Worm (Caenorhabditis elegans) whole organism, L4 larva: ENCODE data around the gene lin-66.
"Not testable (repeated sequence)": the region's sequence is repeated elsewhere in the genome, so short reads cannot be mapped to it uniquely, and the experiment has no call there.

Experiments used
- D1046.2 ChIP-seq: fragments of 200-800 bp; sonication (Bioruptor generic); IDR thresholded peaks from 2 replicates; pipeline ENCODE4 v1.3.6; 2022; ENCODE audit warnings: missing genetic modification characterization, missing compliant biosample characterization
- F26F4.8 ChIP-seq: fragments of 200-800 bp; sonication (Bioruptor generic); conservative IDR thresholded peaks from 2 replicates; pipeline ENCODE4 v1.3.6; 2022; ENCODE audit warnings: missing genetic modification characterization, missing compliant biosample characterization
- F37D6.2 ChIP-seq: sonication (generic microtip); optimal IDR thresholded peaks from 2 replicates; lab custom pipeline; 2016; ENCODE audit warnings: mild to moderate bottlenecking, missing genetic modification characterization, missing compliant biosample characterization
- F44E2.7 ChIP-seq: fragments of 200-800 bp; sonication (Bioruptor generic); IDR thresholded peaks from 2 replicates; pipeline ENCODE4 v2.1.2; 2022; ENCODE audit warnings: missing genetic modification characterization, missing compliant biosample characterization
- F49E8.2 ChIP-seq: sonication (generic microtip); optimal IDR thresholded peaks from 2 replicates; lab custom pipeline; 2016; ENCODE audit warnings: missing compliant biosample characterization, mild to moderate bottlenecking, missing genetic modification characterization, borderline replicate concordance
- R02D3.7 ChIP-seq: fragments of 150-350 bp; sonication (generic microtip); optimal IDR thresholded peaks from 3 replicates; lab custom pipeline; 2014; ENCODE audit warnings: missing biosample characterization, missing genetic modification characterization
- T26A8.4 ChIP-seq: fragments of 200-800 bp; sonication (Bioruptor generic); IDR thresholded peaks from 2 replicates; pipeline ENCODE4 v1.3.6; 2022; ENCODE audit warnings: missing genetic modification characterization, missing compliant biosample characterization
- Y75B8A.6 ChIP-seq: fragments of 200-800 bp; sonication (Bioruptor generic); IDR thresholded peaks from 2 replicates; pipeline ENCODE4 v1.3.6; 2022; ENCODE audit warnings: missing genetic modification reagents, missing genetic modification characterization, missing compliant biosample characterization
- aha-1 ChIP-seq: fragments of 150-350 bp; peaks from one replicate; lab custom pipeline; 2014; ENCODE audit warnings: missing biosample characterization, missing genetic modification characterization
- ama-1 ChIP-seq: fragments of 150-350 bp; optimal IDR thresholded peaks from 2 replicates; lab custom pipeline; 2014; ENCODE audit warnings: inconsistent platforms, mixed read lengths
- attf-4 ChIP-seq: sonication (generic microtip); optimal IDR thresholded peaks from 3 replicates; lab custom pipeline; 2017; ENCODE audit warnings: missing biosample characterization, missing genetic modification characterization
- cey-2 ChIP-seq: sonication (generic microtip); optimal IDR thresholded peaks from 3 replicates; lab custom pipeline; 2017; ENCODE audit warnings: missing genetic modification characterization, mild to moderate bottlenecking, missing compliant biosample characterization, antibody characterized with exemption, borderline replicate concordance; ENCODE audit not compliant: insufficient read depth
- daf-12 ChIP-seq: fragments of 150-350 bp; optimal IDR thresholded peaks from 2 replicates; lab custom pipeline; 2014; ENCODE audit warnings: missing biosample characterization, missing genetic modification reagents, missing genetic modification characterization
- dmd-8 ChIP-seq: fragments of 200-800 bp; sonication (Bioruptor generic); IDR thresholded peaks from 2 replicates; pipeline ENCODE4 v1.3.6; 2022; ENCODE audit warnings: missing genetic modification characterization, missing compliant biosample characterization
- egl-27 ChIP-seq: sonication (generic microtip); optimal IDR thresholded peaks from 3 replicates; lab custom pipeline; 2017; ENCODE audit warnings: missing biosample characterization, missing genetic modification reagents, missing genetic modification characterization
- fkh-10 ChIP-seq: fragments of 150-350 bp; optimal IDR thresholded peaks from 2 replicates; lab custom pipeline; 2014; ENCODE audit warnings: missing biosample characterization, missing genetic modification reagents, missing genetic modification characterization
- fos-1 ChIP-seq: fragments of 150-350 bp; optimal IDR thresholded peaks from 2 replicates; lab custom pipeline; 2014; ENCODE audit warnings: missing biosample characterization, missing genetic modification characterization
- gei-8 ChIP-seq: fragments of 200-800 bp; sonication (Bioruptor generic); optimal IDR thresholded peaks from 2 replicates; lab custom pipeline; 2018; ENCODE audit warnings: mild to moderate bottlenecking, missing genetic modification characterization, missing compliant biosample characterization
- hif-1 ChIP-seq, 2 experiments: sonication (generic microtip); optimal IDR thresholded peaks; 2 replicates each; lab custom pipeline; 2016 to 2017; ENCODE audit warnings: missing compliant biosample characterization in 2 of 2, missing genetic modification characterization in 2 of 2, missing genetic modification reagents in 2 of 2, missing genotype in 2 of 2, mild to moderate bottlenecking in 1 of 2
- hlh-11 ChIP-seq: fragments of 200-800 bp; sonication (Bioruptor generic); optimal IDR thresholded peaks from 2 replicates; lab custom pipeline; 2018; ENCODE audit warnings: mild to moderate bottlenecking, missing genetic modification characterization, missing compliant biosample characterization
- lin-1 ChIP-seq: fragments of 200-800 bp; sonication (Bioruptor generic); IDR thresholded peaks from 2 replicates; pipeline ENCODE4 v1.3.6; 2022; ENCODE audit warnings: missing genetic modification reagents, missing genetic modification characterization, missing compliant biosample characterization
- lin-29 ChIP-seq: fragments of 200-800 bp; sonication (Bioruptor generic); IDR thresholded peaks from 2 replicates; pipeline ENCODE4 v1.3.6; 2022; ENCODE audit warnings: missing genetic modification reagents, missing genetic modification characterization, missing compliant biosample characterization
- lin-38 ChIP-seq: fragments of 200-800 bp; sonication (Bioruptor generic); IDR thresholded peaks from 2 replicates; pipeline ENCODE4 v1.3.6; 2022; ENCODE audit warnings: missing genetic modification reagents, missing genetic modification characterization, missing compliant biosample characterization
- madf-9 ChIP-seq: fragments of 200-800 bp; sonication (Bioruptor generic); conservative IDR thresholded peaks from 2 replicates; pipeline ENCODE4 v1.3.6; 2022; ENCODE audit warnings: missing genetic modification reagents, missing genetic modification characterization, missing compliant biosample characterization
- mdl-1 ChIP-seq, 2 experiments: fragments of 150-350 bp in 1 of 2; sonication (generic microtip) in 1 of 2; optimal IDR thresholded peaks; 2 replicates each; lab custom pipeline; 2014 to 2017; ENCODE audit warnings: missing biosample characterization in 2 of 2, missing genetic modification characterization in 2 of 2
- mdt-29 ChIP-seq: fragments of 200-800 bp; sonication (Bioruptor generic); IDR thresholded peaks from 2 replicates; pipeline ENCODE4 v1.3.6; 2022; ENCODE audit warnings: missing genetic modification reagents, missing genetic modification characterization, missing compliant biosample characterization
- nhr-10 ChIP-seq: fragments of 150-350 bp; optimal IDR thresholded peaks from 2 replicates; lab custom pipeline; 2014; ENCODE audit warnings: missing biosample characterization, missing genetic modification characterization
- nhr-111 ChIP-seq: fragments of 200-800 bp; sonication (Bioruptor generic); optimal IDR thresholded peaks from 2 replicates; lab custom pipeline; 2018; ENCODE audit warnings: mild to moderate bottlenecking, missing genetic modification characterization, missing compliant biosample characterization
- nhr-25 ChIP-seq: sonication (generic microtip); optimal IDR thresholded peaks from 2 replicates; lab custom pipeline; 2017; ENCODE audit warnings: missing genetic modification characterization, mild to moderate bottlenecking, missing compliant biosample characterization, antibody characterized with exemption, moderate library complexity, borderline replicate concordance; ENCODE audit not compliant: insufficient read depth
- nhr-28 ChIP-seq: fragments of 150-350 bp; optimal IDR thresholded peaks from 2 replicates; lab custom pipeline; 2014; ENCODE audit warnings: missing biosample characterization, missing genetic modification characterization
- nhr-6 ChIP-seq: fragments of 150-350 bp; optimal IDR thresholded peaks from 2 replicates; lab custom pipeline; 2014; ENCODE audit warnings: missing biosample characterization, missing genetic modification characterization
- pha-4 ChIP-seq, 2 experiments: fragments of 150-350 bp in 1 of 2; fragments of 200-800 bp in 1 of 2; sonication (Bioruptor generic) in 1 of 2; IDR thresholded peaks in 1 of 2; optimal IDR thresholded peaks in 1 of 2; 2 replicates each; pipeline versions ENCODE4 v1.3.6 to Lab custom; 2014 to 2022; ENCODE audit warnings: missing genetic modification characterization in 2 of 2, missing genetic modification reagents in 2 of 2, missing biosample characterization in 1 of 2, missing compliant biosample characterization in 1 of 2
- php-3 ChIP-seq: fragments of 200-800 bp; sonication (Bioruptor generic); IDR thresholded peaks from 2 replicates; pipeline ENCODE4 v1.3.6; 2022; ENCODE audit warnings: missing genetic modification reagents, missing genetic modification characterization, missing compliant biosample characterization
- sdz-12 ChIP-seq: fragments of 200-800 bp; sonication (Bioruptor generic); optimal IDR thresholded peaks from 2 replicates; lab custom pipeline; 2018; ENCODE audit warnings: mild to moderate bottlenecking, missing genetic modification characterization, missing compliant biosample characterization
- set-16 ChIP-seq: fragments of 200-800 bp; sonication (Bioruptor generic); IDR thresholded peaks from 2 replicates; pipeline ENCODE4 v1.3.6; 2022; ENCODE audit warnings: missing genetic modification reagents, missing genetic modification characterization, missing compliant biosample characterization
- snpc-1.2 ChIP-seq: fragments of 200-800 bp; sonication (Bioruptor generic); IDR thresholded peaks from 2 replicates; pipeline ENCODE4 v1.3.6; 2022; ENCODE audit warnings: missing genetic modification reagents, missing genetic modification characterization, missing compliant biosample characterization
- snpc-4 ChIP-seq: fragments of 150-350 bp; optimal IDR thresholded peaks from 2 replicates; lab custom pipeline; 2014; ENCODE audit warnings: missing biosample characterization, missing genetic modification characterization
- zag-1 ChIP-seq: fragments of 150-350 bp; optimal IDR thresholded peaks from 2 replicates; lab custom pipeline; 2014; ENCODE audit warnings: missing biosample characterization, missing genetic modification characterization
- ztf-7 ChIP-seq: fragments of 150-350 bp; optimal IDR thresholded peaks from 2 replicates; lab custom pipeline; 2014; ENCODE audit warnings: missing biosample characterization, missing genetic modification characterization

Gene lin-66

DNA sequence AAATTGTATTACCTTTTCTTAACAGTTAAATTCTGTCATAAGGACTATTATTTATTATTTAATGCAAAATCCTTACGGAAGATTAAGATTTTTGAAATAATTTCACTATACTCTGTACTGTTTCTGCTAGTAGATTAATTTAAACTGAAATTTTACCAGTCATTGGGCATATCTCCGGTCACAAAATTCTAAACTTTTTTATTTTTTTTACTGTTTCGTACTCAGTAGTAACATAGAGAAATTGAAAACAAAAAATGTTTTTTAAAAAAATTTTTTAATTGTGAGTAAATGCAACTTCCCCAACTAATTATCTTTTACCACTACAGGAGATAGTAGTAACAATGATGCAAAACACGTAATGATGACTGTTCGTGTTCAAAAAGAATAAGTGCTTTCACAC lies 49.6 kb upstream of the lin-66 start:
- TF ChIP-seq snpc-1.2 (GFP tag; lab: Robert Waterston, UW) (peak; percentile 74), R02D3.7 (tag; lab: Kevin White, UChicago) (no peak)
- TF ChIP-seq, all 104 proteins: peak for 1

DNA sequence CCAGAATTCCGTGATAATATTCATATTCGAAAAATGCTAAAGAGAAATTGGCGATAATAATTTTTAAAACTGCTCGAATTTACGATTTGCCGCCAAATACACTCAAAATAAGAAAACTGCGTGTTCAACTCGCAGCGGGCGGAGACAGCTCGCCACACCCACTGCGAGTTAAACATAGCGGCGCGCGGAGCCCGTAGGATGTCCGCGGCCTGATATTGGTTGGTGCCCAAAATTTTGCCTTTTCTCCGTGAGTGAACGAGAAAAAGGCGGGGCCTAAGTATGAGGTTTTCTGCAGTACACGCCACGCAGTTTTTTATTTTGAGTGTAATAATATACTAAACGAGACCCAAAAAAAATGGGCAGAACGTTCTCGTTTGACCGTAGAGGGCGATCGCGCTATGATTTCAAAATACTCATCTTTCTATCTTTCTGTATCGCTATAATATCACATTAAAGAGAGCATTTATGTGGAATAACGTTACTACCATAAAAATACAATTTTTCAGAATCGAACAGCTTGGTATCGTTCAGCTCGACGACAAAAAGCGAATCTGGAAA lies 32.4 kb upstream of the lin-66 start:
- TF ChIP-seq set-16 (GFP tag; lab: Robert Waterston, UW) (0 out of 2 replicates have a peak, but pooled peaks have one; percentile 10), F49E8.2 (tag; lab: Kevin White, UChicago) (peak; percentile 36), snpc-1.2 (GFP tag; lab: Robert Waterston, UW) (peak; percentile 99)

DNA sequence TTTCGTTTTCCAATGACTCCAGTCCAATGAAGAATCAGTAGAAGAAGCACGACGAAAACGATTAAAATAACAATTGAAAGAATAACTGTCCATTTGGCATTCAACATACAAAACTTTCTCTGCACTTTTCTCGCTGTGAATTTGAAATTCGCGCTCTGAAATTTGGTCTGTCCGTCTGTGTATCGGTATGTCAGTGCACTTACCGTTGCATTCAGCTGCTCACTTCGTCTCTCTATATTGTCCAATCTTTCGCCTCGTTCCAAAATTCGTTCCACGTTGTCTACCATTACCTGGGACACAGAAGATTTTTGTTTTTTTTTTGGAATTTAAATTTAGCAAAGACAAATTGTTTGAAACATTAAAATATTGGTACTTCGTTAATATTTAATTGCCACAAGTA lies 27.4 kb upstream of the lin-66 start:
- no peak for TF ChIP-seq T26A8.4 (GFP tag; lab: Robert Waterston, UW)
- TF ChIP-seq cey-2 (tag; lab: Kevin White, UChicago): no peak
- no peak for TF ChIP-seq fos-1 (tag; lab: Kevin White, UChicago)
- no peak for TF ChIP-seq F44E2.7
- TF ChIP-seq mdt-29 (GFP tag; lab: Robert Waterston, UW): no peak
- no peak for TF ChIP-seq hif-1 (tag; optimal IDR thresholded peaks at IDR 0.05; lab: Kevin White, UChicago)
- TF ChIP-seq egl-27 (tag; lab: Kevin White, UChicago): no peak
- no peak for TF ChIP-seq Y75B8A.6 (GFP tag; lab: Robert Waterston, UW)
- TF ChIP-seq nhr-25 (tag; lab: Kevin White, UChicago): no peak
- TF ChIP-seq dmd-8 (GFP tag; lab: Robert Waterston, UW): no peak

DNA sequence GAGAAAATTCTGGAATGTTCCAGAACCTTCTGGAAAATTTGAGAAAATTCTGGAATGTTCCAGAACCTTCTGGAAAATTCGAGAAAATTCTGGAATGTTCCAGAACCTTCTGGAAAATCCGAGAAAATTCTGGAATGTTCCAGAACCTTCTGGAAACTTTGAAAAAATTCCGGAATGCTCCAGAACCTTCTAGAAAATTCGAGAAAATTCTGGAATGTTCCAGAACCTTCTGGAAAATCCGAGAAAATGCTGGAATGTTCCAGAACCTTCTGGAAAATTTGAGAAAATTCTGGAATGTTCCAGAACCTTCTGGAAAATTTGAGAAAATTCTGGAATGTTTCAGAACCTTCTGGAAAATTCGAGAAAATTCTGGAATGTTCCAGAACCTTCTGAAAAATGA lies 25.9 kb upstream of the lin-66 start:
- TF ChIP-seq pha-4 (GFP tag; IDR thresholded peaks at IDR 0.05; lab: Robert Waterston, UW) (0 out of 2 replicates have a peak, but pooled peaks have one; percentile 28), lin-38 (peak; percentile 38; the same call in 1 of the 2 replicates), lin-1 (GFP tag; lab: Robert Waterston, UW) (peak; percentile 51; the same call in 1 of the 2 replicates), mdt-29 (GFP tag; lab: Robert Waterston, UW) (peak; percentile 55), snpc-1.2 (GFP tag; lab: Robert Waterston, UW) (peak; percentile 81)
- TF ChIP-seq pha-4 (tag; optimal IDR thresholded peaks at IDR 0.05; lab: Kevin White, UChicago): not testable (repeated sequence)

- no peak for TF ChIP-seq fkh-10 (GFP tag; lab: Kevin White, UChicago)
- TF ChIP-seq pha-4 (GFP tag; IDR thresholded peaks at IDR 0.05; lab: Robert Waterston, UW): no peak
- peak; percentile 91 for TF ChIP-seq pha-4 (tag; optimal IDR thresholded peaks at IDR 0.05; lab: Kevin White, UChicago)
- no peak for TF ChIP-seq snpc-4
- no peak for TF ChIP-seq aha-1 (tag; lab: Kevin White, UChicago)
- TF ChIP-seq F44E2.7: no peak
- no peak for TF ChIP-seq ztf-7
- peak; percentile 76 for TF ChIP-seq nhr-28 (tag; lab: Kevin White, UChicago)
- no peak for TF ChIP-seq nhr-111 (GFP tag; lab: Kevin White, UChicago)
- no peak for TF ChIP-seq F26F4.8 (GFP tag; lab: Robert Waterston, UW)
- TF ChIP-seq fos-1 (tag; lab: Kevin White, UChicago): no peak
- no peak for TF ChIP-seq ama-1 (lab: Kevin White, UChicago)
- TF ChIP-seq attf-4 (tag; lab: Kevin White, UChicago): no peak
These were observed 22.7 kb upstream of the lin-66 start, which contains the start of gene vamp-8 for ce11 chrIV:13865172-13865571. Gene vamp-8 (minus strand): TSS chrIV:13865196.

ce11 chrIV:13866754-13867153 lies 21.1 kb upstream of the lin-66 start, which contains the start of gene B0513.90:
Gene B0513.90 (plus strand): TSS chrIV:13867054.
- TF ChIP-seq php-3 (GFP tag; lab: Robert Waterston, UW) (no peak), D1046.2 (no peak), fkh-10 (GFP tag; lab: Kevin White, UChicago) (no peak), sdz-12 (GFP tag; lab: Kevin White, UChicago) (no peak), nhr-10 (no peak), madf-9 (GFP tag; lab: Robert Waterston, UW) (no peak), nhr-28 (tag; lab: Kevin White, UChicago) (no peak), mdl-1 (tag; optimal IDR thresholded peaks at IDR 0.05; lab: Kevin White, UChicago) (no peak), gei-8 (GFP tag; lab: Kevin White, UChicago) (no peak), ztf-7 (no peak), F49E8.2 (tag; lab: Kevin White, UChicago) (no peak), nhr-6 (tag; lab: Kevin White, UChicago) (no peak), zag-1 (tag; lab: Kevin White, UChicago) (no peak), daf-12 (no peak), lin-29 (GFP tag; lab: Robert Waterston, UW) (no peak), hlh-11 (tag; lab: Kevin White, UChicago) (no peak), lin-38 (no peak), F37D6.2 (tag; lab: Kevin White, UChicago) (no peak)
